Fruit fly (Drosophila melanogaster): ENCODE results near the gene CG33500.
A peak's percentile ranks its signal among the peaks of the same experiment; 100 is the strongest.

Gene CG33500

dm6 chr3L:11491222-11491873 lies 17.1 kb upstream of the CG33500 start (continued):
- no peak for TF ChIP-seq tna (GFP tag; IDR thresholded peaks at IDR 0.05; ENCODE audit: partially characterized antibody)
- no peak for TF ChIP-seq C15 (GFP tag; IDR thresholded peaks at IDR 0.05)
- no peak for TF ChIP-seq CG4854 (GFP tag; optimal IDR thresholded peaks at IDR 0.05)
- no peak for TF ChIP-seq TFAM (GFP tag; optimal IDR thresholded peaks at IDR 0.05)
- TF ChIP-seq CG34224 (GFP tag; IDR thresholded peaks at IDR 0.05; ENCODE audit: partially characterized antibody) = no peak
- no peak for TF ChIP-seq sima (GFP tag; optimal IDR thresholded peaks at IDR 0.05)
- no peak for TF ChIP-seq Opbp (GFP tag; IDR thresholded peaks at IDR 0.05; ENCODE audit: partially characterized antibody)
- TF ChIP-seq CrebB (tag; optimal IDR thresholded peaks at IDR 0.05) = peak; percentile 27
- peak; percentile 72 for TF ChIP-seq Fer3 (tag; optimal IDR thresholded peaks at IDR 0.05)
- TF ChIP-seq bcd (GFP tag; optimal IDR thresholded peaks at IDR 0.05) = peak; percentile 64
- no peak for TF ChIP-seq cas (GFP tag; IDR thresholded peaks at IDR 0.05)
- peak; percentile 30; the same call in 1 of the 2 replicates for TF ChIP-seq aop (GFP tag; IDR thresholded peaks at IDR 0.05)
- TF ChIP-seq Eip74EF (GFP tag; optimal IDR thresholded peaks at IDR 0.05) = no peak
- no peak for TF ChIP-seq CG16813 (GFP tag; IDR thresholded peaks at IDR 0.05; ENCODE audit: partially characterized antibody)
- no peak for TF ChIP-seq Dp (GFP tag; optimal IDR thresholded peaks at IDR 0.05)
- TF ChIP-seq dan (GFP tag; IDR thresholded peaks at IDR 0.05) = no peak
- TF ChIP-seq CG11695 (GFP tag; IDR thresholded peaks at IDR 0.05) = peak; percentile 52
- TF ChIP-seq CG3995 (GFP tag; optimal IDR thresholded peaks at IDR 0.05) = peak; percentile 11
- no peak for TF ChIP-seq MTF-1 (GFP tag; optimal IDR thresholded peaks at IDR 0.05; ENCODE audit: borderline replicate concordance)
- TF ChIP-seq CTCF (GFP tag; optimal IDR thresholded peaks at IDR 0.05) = no peak
- no peak for TF ChIP-seq CG33557 (GFP tag; optimal IDR thresholded peaks at IDR 0.05)
- TF ChIP-seq BtbVII (GFP tag; optimal IDR thresholded peaks at IDR 0.05) = peak; percentile 61
- TF ChIP-seq cwo (GFP tag; optimal IDR thresholded peaks at IDR 0.05) = peak; percentile 72
- no peak for TF ChIP-seq cato (GFP tag; optimal IDR thresholded peaks at IDR 0.05; ENCODE audit: borderline replicate concordance)
- TF ChIP-seq CG9609 (GFP tag; optimal IDR thresholded peaks at IDR 0.05) = peak; percentile 40
- TF ChIP-seq CG9437 (GFP tag; optimal IDR thresholded peaks at IDR 0.05) = peak; percentile 43
- no peak for TF ChIP-seq HLHmδ (GFP tag; optimal IDR thresholded peaks at IDR 0.05)
- TF ChIP-seq CG12219 (GFP tag; optimal IDR thresholded peaks at IDR 0.05) = peak; percentile 21
- no peak for TF ChIP-seq CG6272 (GFP tag; IDR thresholded peaks at IDR 0.05)
- TF ChIP-seq Gug (GFP tag; IDR thresholded peaks at IDR 0.05) = peak; percentile 57; the same call in 3 of the 4 replicates
- TF ChIP-seq corto (GFP tag; optimal IDR thresholded peaks at IDR 0.05) = peak; percentile 52
- TF ChIP-seq wdn (GFP tag; IDR thresholded peaks at IDR 0.05) = peak; percentile 46; the same call in 1 of the 2 replicates
- TF ChIP-seq Antp (GFP tag; optimal IDR thresholded peaks at IDR 0.05) = peak; percentile 24
- peak; percentile 33 for TF ChIP-seq B-H2 (GFP tag; optimal IDR thresholded peaks at IDR 0.05)
- TF ChIP-seq p53 (GFP tag; optimal IDR thresholded peaks at IDR 0.05) = no peak
- TF ChIP-seq Dip2 (GFP tag; IDR thresholded peaks at IDR 0.05) = no peak
- peak; percentile 16 for TF ChIP-seq CG11723 (GFP tag; optimal IDR thresholded peaks at IDR 0.05)
- TF ChIP-seq CG13624 (GFP tag; optimal IDR thresholded peaks at IDR 0.05) = peak; percentile 57
- TF ChIP-seq abd-A (tag; optimal IDR thresholded peaks at IDR 0.05) = no peak
- no peak for TF ChIP-seq crc (GFP tag; optimal IDR thresholded peaks at IDR 0.05)
- peak; percentile 59 for TF ChIP-seq ap (GFP tag; IDR thresholded peaks at IDR 0.05)
- peak; percentile 65; the same call in 2 of the 3 replicates for TF ChIP-seq B-H1 (GFP tag; IDR thresholded peaks at IDR 0.05)
- no peak for TF ChIP-seq eve (GFP tag; optimal IDR thresholded peaks at IDR 0.05)
- peak; percentile 77 for TF ChIP-seq Rfx (GFP tag; IDR thresholded peaks at IDR 0.05)
- TF ChIP-seq Tbp (GFP tag; optimal IDR thresholded peaks at IDR 0.05) = no peak
- peak; percentile 33; the same call in 1 of the 3 replicates for TF ChIP-seq CG17361 (GFP tag; IDR thresholded peaks at IDR 0.05)
- peak; percentile 49 for TF ChIP-seq CG18619 (GFP tag; optimal IDR thresholded peaks at IDR 0.05)
- TF ChIP-seq CG3726 (GFP tag; IDR thresholded peaks at IDR 0.05) = no peak
- TF ChIP-seq mld (GFP tag; IDR thresholded peaks at IDR 0.05; ENCODE audit: partially characterized antibody) = no peak
- TF ChIP-seq caup (GFP tag; optimal IDR thresholded peaks at IDR 0.05; ENCODE audit: severe bottlenecking) = peak; percentile 45

Data from whole organism, embryonic.